Fruit fly (Drosophila melanogaster) whole organism, embryonic: ENCODE results near the gene LPCAT.

Experiments used
- Aef1 ChIP-seq: fragments of 200-800 bp; sonication (Bioruptor generic); IDR thresholded peaks from 3 replicates; pipeline ENCODE4 v1.3.6; 2022; ENCODE audit warnings: missing biosample characterization, missing genetic modification characterization
- Atf3 ChIP-seq: fragments of 200-800 bp; sonication (Bioruptor generic); optimal IDR thresholded peaks from 3 replicates; lab custom pipeline; 2016; ENCODE audit warnings: missing biosample characterization, missing genetic modification characterization
- BEAF-32 ChIP-seq: fragments of 200-800 bp; sonication (Bioruptor generic); optimal IDR thresholded peaks from 3 replicates; lab custom pipeline; 2017; ENCODE audit warnings: missing biosample characterization, missing genetic modification characterization, mild to moderate bottlenecking, moderate library complexity, missing genetic modification reagents
- C15 ChIP-seq: fragments of 200-800 bp; sonication (Bioruptor generic); IDR thresholded peaks from 3 replicates; pipeline ENCODE4 v1.3.6; 2022; ENCODE audit warnings: missing biosample characterization, missing genetic modification characterization
- CG10274 ChIP-seq: fragments of 200-800 bp; sonication (Bioruptor generic); optimal IDR thresholded peaks from 3 replicates; lab custom pipeline; 2017; ENCODE audit warnings: missing biosample characterization, mild to moderate bottlenecking, missing genetic modification characterization
- CG10431 ChIP-seq: fragments of 200-800 bp; sonication (Bioruptor generic); optimal IDR thresholded peaks from 3 replicates; lab custom pipeline; 2018; ENCODE audit warnings: missing biosample characterization, mild to moderate bottlenecking, missing genetic modification characterization
- CG11398 ChIP-seq: fragments of 200-800 bp; sonication (Bioruptor generic); optimal IDR thresholded peaks from 2 replicates; lab custom pipeline; 2016; ENCODE audit warnings: missing biosample characterization, missing genetic modification characterization
- CG11696 ChIP-seq: fragments of 200-800 bp; sonication (Bioruptor generic); IDR thresholded peaks from 2 replicates; pipeline ENCODE4 v1.3.6; 2022; ENCODE audit warnings: missing biosample characterization, missing genetic modification characterization
- CG12236 ChIP-seq: fragments of 200-800 bp; sonication (Bioruptor generic); optimal IDR thresholded peaks from 2 replicates; lab custom pipeline; 2016; ENCODE audit warnings: missing biosample characterization, missing genetic modification characterization
- CG14965 ChIP-seq: fragments of 200-800 bp; sonication (Bioruptor generic); optimal IDR thresholded peaks from 2 replicates; lab custom pipeline; 2016; ENCODE audit warnings: missing biosample characterization, missing genetic modification characterization, borderline replicate concordance
- CG15601 ChIP-seq: fragments of 200-800 bp; sonication (Bioruptor generic); optimal IDR thresholded peaks from 3 replicates; lab custom pipeline; 2019; ENCODE audit warnings: missing biosample characterization, mild to moderate bottlenecking, missing genetic modification characterization, moderate library complexity
- CG17829 ChIP-seq: fragments of 200-800 bp; optimal IDR thresholded peaks from 2 replicates; lab custom pipeline; 2019; ENCODE audit warnings: missing biosample characterization, mild to moderate bottlenecking, missing genetic modification characterization, moderate library complexity
- CG18476 ChIP-seq: fragments of 200-800 bp; sonication (Bioruptor generic); optimal IDR thresholded peaks from 2 replicates; lab custom pipeline; 2016; ENCODE audit warnings: missing biosample characterization, mild to moderate bottlenecking, missing genetic modification characterization
- CG18619 ChIP-seq: fragments of 200-800 bp; sonication (Bioruptor generic); optimal IDR thresholded peaks from 3 replicates; lab custom pipeline; 2017; ENCODE audit warnings: missing biosample characterization, mild to moderate bottlenecking, missing genetic modification characterization
- CG2129 ChIP-seq: fragments of 200-800 bp; sonication (Bioruptor generic); IDR thresholded peaks from 2 replicates; pipeline ENCODE4 v1.3.6; 2022; ENCODE audit warnings: missing biosample characterization, missing genetic modification characterization; ENCODE audit not compliant: partially characterized antibody
- CG2678 ChIP-seq: fragments of 200-800 bp; sonication (Bioruptor generic); optimal IDR thresholded peaks from 3 replicates; lab custom pipeline; 2019; ENCODE audit warnings: missing biosample characterization, mild to moderate bottlenecking, missing genetic modification characterization, moderate library complexity
- CG3163 ChIP-seq: fragments of 200-800 bp; sonication (Bioruptor generic); optimal IDR thresholded peaks from 3 replicates; lab custom pipeline; 2016; ENCODE audit warnings: missing biosample characterization, missing genetic modification characterization
- CG32772 ChIP-seq: fragments of 200-800 bp; sonication (Bioruptor generic); IDR thresholded peaks from 2 replicates; pipeline ENCODE4 v1.3.6; 2022; ENCODE audit warnings: missing biosample characterization, missing genetic modification characterization
- CG7271 ChIP-seq: fragments of 200-800 bp; sonication (Bioruptor generic); optimal IDR thresholded peaks from 2 replicates; lab custom pipeline; 2018; ENCODE audit warnings: missing biosample characterization, mild to moderate bottlenecking, missing genetic modification characterization, moderate library complexity
- CG7357 ChIP-seq: fragments of 200-800 bp; sonication (Bioruptor generic); IDR thresholded peaks from 3 replicates; pipeline ENCODE4 v1.3.6; 2022; ENCODE audit warnings: missing biosample characterization, missing genetic modification characterization
- CG8359 ChIP-seq: fragments of 200-800 bp; sonication (Bioruptor generic); optimal IDR thresholded peaks from 2 replicates; lab custom pipeline; 2017; ENCODE audit warnings: missing biosample characterization, mild to moderate bottlenecking, missing genetic modification characterization, borderline replicate concordance
- CG9215 ChIP-seq: fragments of 200-800 bp; sonication (Bioruptor generic); IDR thresholded peaks from 2 replicates; pipeline ENCODE4 v1.3.6; 2022; ENCODE audit warnings: missing biosample characterization, missing genetic modification characterization
- CG9876 ChIP-seq: fragments of 200-800 bp; sonication (Bioruptor generic); optimal IDR thresholded peaks from 2 replicates; lab custom pipeline; 2016; ENCODE audit warnings: missing biosample characterization, missing genetic modification characterization
- Dip2 ChIP-seq: fragments of 200-800 bp; sonication (Bioruptor generic); IDR thresholded peaks from 2 replicates; pipeline ENCODE4 v1.3.6; 2022; ENCODE audit warnings: missing biosample characterization, missing genetic modification characterization
- GATAe ChIP-seq: fragments of 200-800 bp; sonication (Bioruptor generic); conservative IDR thresholded peaks from 2 replicates; pipeline ENCODE4 v1.3.6; 2022; ENCODE audit warnings: missing biosample characterization, missing genetic modification characterization
- Hmr ChIP-seq: fragments of 200-800 bp; sonication (Bioruptor generic); optimal IDR thresholded peaks from 3 replicates; lab custom pipeline; 2017; ENCODE audit warnings: mild to moderate bottlenecking, missing biosample characterization, missing genetic modification reagents, missing genetic modification characterization
- Nf-YC ChIP-seq: fragments of 200-800 bp; optimal IDR thresholded peaks from 3 replicates; lab custom pipeline; 2019; ENCODE audit warnings: missing biosample characterization, mild to moderate bottlenecking, missing genetic modification characterization, moderate library complexity
- Pdp1 ChIP-seq, 2 experiments: fragments of 200-800 bp; sonication (Bioruptor generic); optimal IDR thresholded peaks; 3 replicates each; lab custom pipeline; 2016; ENCODE audit warnings: missing biosample characterization in 2 of 2, missing genetic modification characterization in 2 of 2, mild to moderate bottlenecking in 1 of 2, moderate library complexity in 1 of 2
- Poxn ChIP-seq: fragments of 200-800 bp; sonication (Bioruptor generic); IDR thresholded peaks from 2 replicates; pipeline ENCODE4 v1.3.6; 2022; ENCODE audit warnings: missing biosample characterization, missing genetic modification characterization
- Sox100B ChIP-seq: fragments of 200-800 bp; sonication (Bioruptor generic); optimal IDR thresholded peaks from 3 replicates; lab custom pipeline; 2018; ENCODE audit warnings: missing biosample characterization, mild to moderate bottlenecking, missing genetic modification characterization
- Sox102F ChIP-seq: fragments of 200-800 bp; sonication (Bioruptor generic); optimal IDR thresholded peaks from 2 replicates; lab custom pipeline; 2018; ENCODE audit warnings: missing biosample characterization, mild to moderate bottlenecking, missing genetic modification characterization, moderate library complexity
- ac ChIP-seq: fragments of 200-800 bp; sonication (Bioruptor generic); optimal IDR thresholded peaks from 3 replicates; lab custom pipeline; 2017; ENCODE audit warnings: missing biosample characterization, mild to moderate bottlenecking, missing genetic modification characterization
- bab2 ChIP-seq: fragments of 200-800 bp; sonication (Bioruptor generic); optimal IDR thresholded peaks from 2 replicates; lab custom pipeline; 2016; ENCODE audit warnings: missing biosample characterization, missing genetic modification characterization
- btn ChIP-seq: fragments of 200-800 bp; sonication (Bioruptor generic); optimal IDR thresholded peaks from 2 replicates; lab custom pipeline; 2016; ENCODE audit warnings: missing biosample characterization, missing genetic modification characterization
- chinmo ChIP-seq: fragments of 200-800 bp; sonication (Bioruptor generic); IDR thresholded peaks from 4 replicates; pipeline ENCODE4 v1.3.6; 2022; ENCODE audit warnings: missing biosample characterization, missing genetic modification characterization; ENCODE audit not compliant: partially characterized antibody
- crc ChIP-seq: fragments of 200-800 bp; sonication (Bioruptor generic); optimal IDR thresholded peaks from 2 replicates; lab custom pipeline; 2016; ENCODE audit warnings: missing biosample characterization, missing genetic modification characterization
- crol ChIP-seq: fragments of 200-800 bp; sonication (Bioruptor generic); IDR thresholded peaks from 2 replicates; pipeline ENCODE4 v1.3.6; 2022; ENCODE audit warnings: missing biosample characterization, missing genetic modification characterization
- disco-r ChIP-seq: fragments of 200-800 bp; sonication (Bioruptor generic); optimal IDR thresholded peaks from 2 replicates; lab custom pipeline; 2016; ENCODE audit warnings: missing biosample characterization, missing genetic modification characterization
- dpn ChIP-seq, 2 experiments: fragments of 200-800 bp; sonication (Bioruptor generic); optimal IDR thresholded peaks; 3 replicates each; lab custom pipeline; 2016; ENCODE audit warnings: missing biosample characterization in 2 of 2, missing genetic modification characterization in 2 of 2
- gcm ChIP-seq: fragments of 200-800 bp; sonication (Bioruptor generic); optimal IDR thresholded peaks from 2 replicates; lab custom pipeline; 2019; ENCODE audit warnings: missing biosample characterization, mild to moderate bottlenecking, missing genetic modification characterization, moderate library complexity
- hbn ChIP-seq: fragments of 200-800 bp; sonication (Bioruptor generic); IDR thresholded peaks from 2 replicates; pipeline ENCODE4 v1.3.6; 2022; ENCODE audit warnings: missing biosample characterization, missing genetic modification characterization; ENCODE audit not compliant: partially characterized antibody
- inv ChIP-seq: fragments of 200-800 bp; sonication (Bioruptor generic); IDR thresholded peaks from 2 replicates; pipeline ENCODE4 v1.3.6; 2022; ENCODE audit warnings: missing biosample characterization, missing genetic modification characterization; ENCODE audit not compliant: partially characterized antibody
- ken ChIP-seq: fragments of 200-800 bp; sonication (Bioruptor generic); IDR thresholded peaks from 3 replicates; pipeline ENCODE4 v1.3.6; 2022; ENCODE audit warnings: missing biosample characterization, missing genetic modification characterization
- lbe ChIP-seq: fragments of 200-800 bp; sonication (Bioruptor generic); optimal IDR thresholded peaks from 2 replicates; lab custom pipeline; 2016; ENCODE audit warnings: missing biosample characterization, mild to moderate bottlenecking, missing genetic modification characterization
- odd ChIP-seq: fragments of 200-800 bp; sonication (Bioruptor generic); optimal IDR thresholded peaks from 2 replicates; lab custom pipeline; 2017; ENCODE audit warnings: missing biosample characterization, mild to moderate bottlenecking, missing genetic modification characterization
- peb ChIP-seq: fragments of 200-800 bp; sonication (Bioruptor generic); IDR thresholded peaks from 2 replicates; pipeline ENCODE4 v1.3.6; 2022; ENCODE audit warnings: missing biosample characterization, missing genetic modification characterization
- pnt ChIP-seq: fragments of 200-800 bp; sonication (Bioruptor generic); optimal IDR thresholded peaks from 3 replicates; lab custom pipeline; 2016; ENCODE audit warnings: missing biosample characterization, missing genetic modification characterization
- sc ChIP-seq, 3 experiments: fragments of >200 bp in 2 of 3; fragments of 200-800 bp in 1 of 3; sonication (Bioruptor generic) in 1 of 3; optimal IDR thresholded peaks; 2 replicates in 2 of 3; 3 replicates in 1 of 3; lab custom pipeline; 2017; ENCODE audit warnings: mild to moderate bottlenecking in 1 of 3, missing biosample characterization in 1 of 3, missing genetic modification characterization in 1 of 3, missing genetic modification reagents in 1 of 3
- sug ChIP-seq: fragments of 200-800 bp; optimal IDR thresholded peaks from 2 replicates; lab custom pipeline; 2019; ENCODE audit warnings: missing biosample characterization, mild to moderate bottlenecking, missing genetic modification characterization, moderate library complexity
- twi ChIP-seq: fragments of 200-800 bp; optimal IDR thresholded peaks from 2 replicates; lab custom pipeline; 2019; ENCODE audit warnings: missing biosample characterization, mild to moderate bottlenecking, missing genetic modification characterization, moderate library complexity
- wor ChIP-seq: fragments of 200-800 bp; sonication (Bioruptor generic); IDR thresholded peaks from 2 replicates; pipeline ENCODE4 v1.3.6; 2022; ENCODE audit warnings: missing biosample characterization, missing genetic modification characterization

Gene LPCAT

dm6 chrX:9579918-9580521, at the start of gene LPCAT (continued):
- TF ChIP-seq CG2129 (peak; percentile 59; the same call in 1 of the 2 replicates), ac (no peak), wor (GFP tag; lab: Robert Waterston, UW) (no peak; the same call in 1 of the 2 replicates), CG7271 (tag; lab: Kevin White, UChicago) (no peak), CG15601 (tag; lab: Kevin White, UChicago) (peak; percentile 40), pnt (GFP tag; lab: Kevin White, UChicago) (peak; percentile 81), hbn (peak; percentile 83), bab2 (GFP tag; lab: Kevin White, UChicago) (peak; percentile 80), Hmr (GFP tag; lab: Kevin White, UChicago) (peak; percentile 79), btn (GFP tag; lab: Kevin White, UChicago) (peak; percentile 12), sc (optimal IDR thresholded peaks at IDR 0.05; lab: Kevin White, UChicago) (no peak), sc (GFP tag; optimal IDR thresholded peaks at IDR 0.05; lab: Kevin White, UChicago) (no peak), lbe (peak; percentile 77), CG2678 (tag; lab: Kevin White, UChicago) (peak; percentile 77), CG18619 (peak; percentile 22), CG11696 (no peak), CG18476 (GFP tag; lab: Kevin White, UChicago) (peak; percentile 83), Dip2 (GFP tag; lab: Robert Waterston, UW) (no peak), CG3163 (peak; percentile 37), Sox102F (GFP tag; lab: Kevin White, UChicago) (peak; percentile 31), disco-r (GFP tag; lab: Kevin White, UChicago) (no peak), inv (GFP tag; lab: Robert Waterston, UW) (peak; percentile 74), Poxn (0 out of 2 replicates have a peak, but pooled peaks have one; percentile 32), peb (peak; percentile 62; the same call in 1 of the 2 replicates), Aef1 (peak; percentile 86), CG32772 (GFP tag; lab: Robert Waterston, UW) (peak; percentile 76), Sox100B (GFP tag; lab: Kevin White, UChicago) (peak; percentile 51), CG9215 (GFP tag; lab: Robert Waterston, UW) (peak; percentile 72), odd (no peak), twi (tag; lab: Kevin White, UChicago) (no peak), ken (GFP tag; lab: Robert Waterston, UW) (peak; percentile 90), gcm (no peak), CG9876 (GFP tag; lab: Kevin White, UChicago) (peak; percentile 66), dpn (GFP tag; optimal IDR thresholded peaks at IDR 0.05; lab: Kevin White, UChicago) (peak; percentile 70 to 90), CG14965 (GFP tag; lab: Kevin White, UChicago) (no peak), C15 (no peak), crc (GFP tag; lab: Kevin White, UChicago) (peak; percentile 48), CG12236 (GFP tag; lab: Kevin White, UChicago) (no peak), Atf3 (GFP tag; lab: Kevin White, UChicago) (peak; percentile 2), CG7357 (peak; percentile 69; the same call in 2 of the 3 replicates)

- TF ChIP-seq crol: peak; percentile 52; the same call in 1 of the 2 replicates
- no peak for TF ChIP-seq CG10274 (GFP tag; lab: Kevin White, UChicago)
- no peak for TF ChIP-seq CG8359
- TF ChIP-seq CG10431: no peak
- TF ChIP-seq chinmo (GFP tag; lab: Robert Waterston, UW): no peak
- TF ChIP-seq Pdp1 (GFP tag; optimal IDR thresholded peaks at IDR 0.05; lab: Kevin White, UChicago): no peak
- peak; percentile 7 for TF ChIP-seq sug (tag; lab: Kevin White, UChicago)
- TF ChIP-seq Nf-YC: no peak
- TF ChIP-seq BEAF-32 (GFP tag; lab: Kevin White, UChicago): no peak
- no peak for TF ChIP-seq btn (GFP tag; lab: Kevin White, UChicago)
- TF ChIP-seq GATAe (GFP tag; lab: Robert Waterston, UW): peak; percentile 58; the same call in 1 of the 2 replicates
- TF ChIP-seq CG11398: no peak
- no peak for TF ChIP-seq CG17829 (tag; lab: Kevin White, UChicago)
Observed at dm6 chrX:9617598-9618076, 37.9 kb upstream of the LPCAT start.
